Fruit fly (Drosophila melanogaster): ENCODE measurements around the gene CG6380.

The CG6380 gene

dm6 chr2L:17268088-17268755, 23.8 kb downstream of the CG6380 start (continued):
- TF ChIP-seq slbo (GFP tag; IDR thresholded peaks at IDR 0.05) (no peak), phol (tag; optimal IDR thresholded peaks at IDR 0.05) (no peak), CG11093 (GFP tag; IDR thresholded peaks at IDR 0.05) (no peak), CG13296 (GFP tag; optimal IDR thresholded peaks at IDR 0.05) (no peak), ara (GFP tag; IDR thresholded peaks at IDR 0.05) (no peak), Hand (GFP tag; optimal IDR thresholded peaks at IDR 0.05) (no peak), Sox102F (GFP tag; optimal IDR thresholded peaks at IDR 0.05) (no peak), fd64A (GFP tag; optimal IDR thresholded peaks at IDR 0.05) (no peak)

- TF ChIP-seq ab (GFP tag; optimal IDR thresholded peaks at IDR 0.05) (no peak), zf30C (GFP tag; optimal IDR thresholded peaks at IDR 0.05) (no peak), grau (tag; optimal IDR thresholded peaks at IDR 0.05) (no peak), CG4707 (GFP tag; optimal IDR thresholded peaks at IDR 0.05) (no peak), CG3407 (GFP tag; optimal IDR thresholded peaks at IDR 0.05) (no peak), CG6254 (GFP tag; optimal IDR thresholded peaks at IDR 0.05) (peak; percentile 95), CG7987 (GFP tag; optimal IDR thresholded peaks at IDR 0.05) (no peak), sens (GFP tag) (peak; percentile 31), CG18262 (tag; optimal IDR thresholded peaks at IDR 0.05) (peak; percentile 29), Dbx (GFP tag; IDR thresholded peaks at IDR 0.05) (no peak), CG14965 (GFP tag; optimal IDR thresholded peaks at IDR 0.05; ENCODE audit: borderline replicate concordance) (no peak), Hr3 (GFP tag; optimal IDR thresholded peaks at IDR 0.05) (no peak), CG12155 (GFP tag; optimal IDR thresholded peaks at IDR 0.05) (no peak), CG16813 (GFP tag; IDR thresholded peaks at IDR 0.05; ENCODE audit: partially characterized antibody) (no peak)
Observed at dm6 chr2L:17267358-17267750, 24.6 kb downstream of the CG6380 start.

dm6 chr2L:17266677-17267357, 25.2 kb downstream of the CG6380 start:
- no peak for TF ChIP-seq prd (optimal IDR thresholded peaks at IDR 0.05)
- peak; percentile 28; the same call in 1 of the 3 replicates for TF ChIP-seq prd (GFP tag; IDR thresholded peaks at IDR 0.05)
- TF ChIP-seq eve (GFP tag; optimal IDR thresholded peaks at IDR 0.05): no peak
- no peak for TF ChIP-seq pan (optimal IDR thresholded peaks at IDR 0.05)
- TF ChIP-seq pan (GFP tag; optimal IDR thresholded peaks at IDR 0.05 in 1 of 2, IDR thresholded peaks at IDR 0.05 in 1 of 2): no peak
- TF ChIP-seq CG34422 (GFP tag; IDR thresholded peaks at IDR 0.05): no peak
- TF ChIP-seq Abd-B (GFP tag; optimal IDR thresholded peaks at IDR 0.05): no peak
- TF ChIP-seq CG10274 (GFP tag; optimal IDR thresholded peaks at IDR 0.05): no peak
- TF ChIP-seq CG2202 (tag; optimal IDR thresholded peaks at IDR 0.05): no peak
- no peak for TF ChIP-seq CG15514 (GFP tag; optimal IDR thresholded peaks at IDR 0.05)
- peak; percentile 18 for TF ChIP-seq CG7839 (tag; optimal IDR thresholded peaks at IDR 0.05)
- TF ChIP-seq CG14014 (GFP tag; IDR thresholded peaks at IDR 0.05): no peak
- no peak for TF ChIP-seq CG13894 (tag; optimal IDR thresholded peaks at IDR 0.05)
- no peak for TF ChIP-seq ssp (GFP tag; IDR thresholded peaks at IDR 0.05)
- TF ChIP-seq rib (GFP tag; IDR thresholded peaks at IDR 0.05): no peak
- TF ChIP-seq CG12299 (tag; optimal IDR thresholded peaks at IDR 0.05): no peak
- peak; percentile 39 for TF ChIP-seq CG11504 (tag; optimal IDR thresholded peaks at IDR 0.05)
- no peak for TF ChIP-seq CG12219 (GFP tag; optimal IDR thresholded peaks at IDR 0.05)
- no peak for TF ChIP-seq ab (GFP tag; optimal IDR thresholded peaks at IDR 0.05)
- TF ChIP-seq Dfd (GFP tag; optimal IDR thresholded peaks at IDR 0.05): no peak
- TF ChIP-seq hkb (optimal IDR thresholded peaks at IDR 0.05): no peak
- no peak for TF ChIP-seq hkb (GFP tag; IDR thresholded peaks at IDR 0.05)
- TF ChIP-seq CG17385 (GFP tag; optimal IDR thresholded peaks at IDR 0.05): no peak
- no peak for TF ChIP-seq Fer3 (tag; optimal IDR thresholded peaks at IDR 0.05)
- TF ChIP-seq Dref (GFP tag; IDR thresholded peaks at IDR 0.05): no peak
- peak; percentile 3 for TF ChIP-seq CG10267 (tag; optimal IDR thresholded peaks at IDR 0.05)
- TF ChIP-seq zf30C (GFP tag; optimal IDR thresholded peaks at IDR 0.05): no peak
- TF ChIP-seq vfl (GFP tag; optimal IDR thresholded peaks at IDR 0.05): no peak

Data from whole organism, embryonic.